Worm (Caenorhabditis elegans) whole organism, L3 larva: Measurements from ENCODE around the gene C42C1.3.

Experiments
- R02D3.7 ChIP-seq: fragments of 150-350 bp; optimal IDR thresholded peaks from 2 replicates; lab custom pipeline; 2014; ENCODE audit warnings: missing biosample characterization, missing genetic modification characterization
- ama-1 ChIP-seq: fragments of 150-350 bp; optimal IDR thresholded peaks from 2 replicates; lab custom pipeline; 2018
- ceh-28 ChIP-seq: fragments of 150-350 bp; optimal IDR thresholded peaks from 2 replicates; lab custom pipeline; 2014; ENCODE audit warnings: missing biosample characterization, missing genetic modification reagents, missing genetic modification characterization
- ceh-82 ChIP-seq: fragments of 150-350 bp; optimal IDR thresholded peaks from 2 replicates; lab custom pipeline; 2014; ENCODE audit warnings: missing biosample characterization, missing genetic modification characterization
- daf-12 ChIP-seq: fragments of 150-350 bp; optimal IDR thresholded peaks from 2 replicates; lab custom pipeline; 2014; ENCODE audit warnings: missing biosample characterization, missing genetic modification reagents, missing genetic modification characterization
- egl-27 ChIP-seq: sonication (generic microtip); optimal IDR thresholded peaks from 4 replicates; lab custom pipeline; 2017; ENCODE audit warnings: missing biosample characterization, missing genetic modification reagents, missing genetic modification characterization
- elt-2 ChIP-seq: sonication (generic microtip); optimal IDR thresholded peaks from 2 replicates; lab custom pipeline; 2016; ENCODE audit warnings: missing genetic modification reagents, mild to moderate bottlenecking, missing genetic modification characterization, missing compliant biosample characterization
- elt-3 ChIP-seq, 3 experiments: fragments of 150-350 bp in 1 of 3; sonication (generic microtip) in 2 of 3; optimal IDR thresholded peaks; 2 replicates in 2 of 3; 4 replicates in 1 of 3; lab custom pipeline; 2014 to 2017; ENCODE audit warnings: missing biosample characterization in 3 of 3, missing genetic modification characterization in 3 of 3
- eor-1 ChIP-seq, 2 experiments: fragments of 150-350 bp; optimal IDR thresholded peaks; 2 replicates each; lab custom pipeline; 2014 to 2018; ENCODE audit warnings: missing biosample characterization in 2 of 2, missing genetic modification characterization in 2 of 2
- fkh-2 ChIP-seq: fragments of 150-350 bp; optimal IDR thresholded peaks from 2 replicates; lab custom pipeline; 2014; ENCODE audit warnings: missing biosample characterization, missing genetic modification reagents, missing genetic modification characterization
- jun-1 ChIP-seq: fragments of 150-350 bp; optimal IDR thresholded peaks from 2 replicates; lab custom pipeline; 2014; ENCODE audit warnings: missing biosample characterization, missing genetic modification reagents, missing genetic modification characterization
- mdl-1 ChIP-seq: fragments of 150-350 bp; optimal IDR thresholded peaks from 2 replicates; lab custom pipeline; 2014; ENCODE audit warnings: missing biosample characterization, missing genetic modification characterization
- mml-1 ChIP-seq: fragments of 150-350 bp; sonication (generic microtip); optimal IDR thresholded peaks from 3 replicates; lab custom pipeline; 2014; ENCODE audit warnings: missing biosample characterization, missing genetic modification characterization
- nhr-12 ChIP-seq: fragments of 150-350 bp; optimal IDR thresholded peaks from 2 replicates; lab custom pipeline; 2014; ENCODE audit warnings: missing biosample characterization, missing genetic modification characterization
- nhr-23 ChIP-seq: fragments of 150-350 bp; optimal IDR thresholded peaks from 2 replicates; lab custom pipeline; 2014; ENCODE audit warnings: missing biosample characterization, missing genetic modification reagents, missing genetic modification characterization
- nhr-237 ChIP-seq: fragments of 150-350 bp; optimal IDR thresholded peaks from 2 replicates; lab custom pipeline; 2014; ENCODE audit warnings: missing biosample characterization, missing genetic modification characterization
- nhr-25 ChIP-seq: sonication (generic microtip); optimal IDR thresholded peaks from 2 replicates; lab custom pipeline; 2017; ENCODE audit warnings: missing biosample characterization, missing genetic modification characterization
- nhr-28 ChIP-seq: fragments of 150-350 bp; optimal IDR thresholded peaks from 2 replicates; lab custom pipeline; 2014; ENCODE audit warnings: missing biosample characterization, missing genetic modification characterization
- nhr-43 ChIP-seq: sonication (generic microtip); optimal IDR thresholded peaks from 2 replicates; lab custom pipeline; 2016; ENCODE audit warnings: mild to moderate bottlenecking, missing genetic modification characterization, missing compliant biosample characterization; ENCODE audit not compliant: poor library complexity, severe bottlenecking
- nhr-77 ChIP-seq: fragments of 150-350 bp; optimal IDR thresholded peaks from 2 replicates; lab custom pipeline; 2014; ENCODE audit warnings: missing biosample characterization, missing genetic modification characterization
- pha-4 ChIP-seq: fragments of 150-350 bp; optimal IDR thresholded peaks from 2 replicates; lab custom pipeline; 2014; ENCODE audit warnings: missing biosample characterization, missing genetic modification reagents, missing genetic modification characterization
- pqm-1 ChIP-seq: fragments of 150-350 bp; optimal IDR thresholded peaks from 2 replicates; lab custom pipeline; 2017; ENCODE audit warnings: missing biosample characterization, missing genetic modification characterization, inconsistent platforms
- snpc-4 ChIP-seq: fragments of 150-350 bp; optimal IDR thresholded peaks from 2 replicates; lab custom pipeline; 2014; ENCODE audit warnings: missing biosample characterization, missing genetic modification characterization
- tbx-2 ChIP-seq: sonication (generic microtip); optimal IDR thresholded peaks from 2 replicates; lab custom pipeline; 2016; ENCODE audit warnings: mild to moderate bottlenecking, missing genetic modification characterization, missing compliant biosample characterization
- unc-39 ChIP-seq: sonication (generic microtip); optimal IDR thresholded peaks from 4 replicates; lab custom pipeline; 2017; ENCODE audit warnings: missing biosample characterization, missing genetic modification characterization
- unc-62 ChIP-seq: fragments of 150-350 bp; sonication (generic microtip); optimal IDR thresholded peaks from 4 replicates; lab custom pipeline; 2014; ENCODE audit warnings: missing biosample characterization, missing genetic modification reagents, missing genetic modification characterization
- zag-1 ChIP-seq: fragments of 150-350 bp; optimal IDR thresholded peaks from 2 replicates; lab custom pipeline; 2014; ENCODE audit warnings: missing biosample characterization, missing genetic modification characterization
- ztf-4 ChIP-seq: fragments of 150-350 bp; optimal IDR thresholded peaks from 2 replicates; lab custom pipeline; 2014; ENCODE audit warnings: missing biosample characterization, missing genetic modification characterization

Gene C42C1.3

ce11 chrIV:12238851-12239250 is 31.4 kb downstream of the C42C1.3 start, which contains the start of gene sre-19:
TSS of gene sre-19 (minus strand) at chrIV:12238951.
- TF ChIP-seq zag-1 (tag; lab: Kevin White, UChicago) (no peak), elt-2 (no peak), R02D3.7 (tag; lab: Kevin White, UChicago) (no peak), nhr-237 (tag; lab: Kevin White, UChicago) (no peak), fkh-2 (tag; lab: Kevin White, UChicago) (no peak), snpc-4 (tag; lab: Kevin White, UChicago) (no peak)

- TF ChIP-seq elt-3 (tag; optimal IDR thresholded peaks at IDR 0.05; lab: Kevin White, UChicago) (no peak), nhr-25 (no peak), ama-1 (lab: Kevin White, UChicago) (no peak), ceh-82 (tag; lab: Kevin White, UChicago) (no peak)
Observed at ce11 chrIV:12236011-12236410, 34.3 kb downstream of the C42C1.3 start, which contains the start of gene sre-16. TSS of gene sre-16 (minus strand) at chrIV:12236111.

ce11 chrIV:12229679-12230078 is 40.6 kb downstream of the C42C1.3 start, which contains the start of gene sre-18:
TSS of gene sre-18 (minus strand) at chrIV:12229779.
- TF ChIP-seq nhr-25, result no peak
- TF ChIP-seq nhr-12, result no peak
- no peak for TF ChIP-seq fkh-2 (tag; lab: Kevin White, UChicago)
- no peak for TF ChIP-seq pqm-1 (tag; lab: Kevin White, UChicago)
- no peak for TF ChIP-seq nhr-28
- TF ChIP-seq eor-1 (tag; optimal IDR thresholded peaks at IDR 0.05; lab: Kevin White, UChicago), result no peak
- no peak for TF ChIP-seq unc-39 (tag; lab: Kevin White, UChicago)
- TF ChIP-seq ceh-82 (tag; lab: Kevin White, UChicago), result no peak
- no peak for TF ChIP-seq ceh-28 (tag; lab: Kevin White, UChicago)
- TF ChIP-seq snpc-4 (tag; lab: Kevin White, UChicago), result no peak
- TF ChIP-seq nhr-43 (tag; lab: Kevin White, UChicago), result no peak
- TF ChIP-seq jun-1 (tag; lab: Kevin White, UChicago), result no peak
- TF ChIP-seq egl-27, result no peak
- TF ChIP-seq ama-1 (lab: Kevin White, UChicago), result no peak
- TF ChIP-seq pha-4 (tag; lab: Kevin White, UChicago), result no peak
- no peak for TF ChIP-seq R02D3.7 (tag; lab: Kevin White, UChicago)

- TF ChIP-seq ztf-4 (tag; lab: Kevin White, UChicago), result no peak
- no peak for TF ChIP-seq daf-12 (tag; lab: Kevin White, UChicago)
- no peak for TF ChIP-seq nhr-12
- TF ChIP-seq zag-1 (tag; lab: Kevin White, UChicago), result no peak
- no peak for TF ChIP-seq unc-62 (GFP tag; lab: Kevin White, UChicago)
- TF ChIP-seq egl-27, result no peak
- no peak for TF ChIP-seq nhr-43 (tag; lab: Kevin White, UChicago)
- TF ChIP-seq ceh-82 (tag; lab: Kevin White, UChicago), result no peak
- TF ChIP-seq nhr-237 (tag; lab: Kevin White, UChicago), result no peak
- TF ChIP-seq R02D3.7 (tag; lab: Kevin White, UChicago), result no peak
- TF ChIP-seq mdl-1 (tag; lab: Kevin White, UChicago), result no peak
- no peak for TF ChIP-seq nhr-77 (tag; lab: Kevin White, UChicago)
- TF ChIP-seq nhr-23, result no peak
- no peak for TF ChIP-seq snpc-4 (tag; lab: Kevin White, UChicago)
- no peak for TF ChIP-seq mml-1 (tag; lab: Kevin White, UChicago)
- no peak for TF ChIP-seq tbx-2 (tag; lab: Kevin White, UChicago)
- no peak for TF ChIP-seq ceh-28 (tag; lab: Kevin White, UChicago)
Observed at ce11 chrIV:12227012-12227411, 43.3 kb downstream of the C42C1.3 start, which contains the start of gene mlt-3. TSS of gene mlt-3 (minus strand) at chrIV:12227112.
